Worm (Caenorhabditis elegans): Measurements from ENCODE around the gene pot-2.

Gene pot-2

ce11 chrII:14488661-14489060 is 35.3 kb upstream of the pot-2 start, which contains the start of gene usp-14 (continued):
- TF ChIP-seq mel-28 (tag; optimal IDR thresholded peaks at IDR 0.05; ENCODE audit: borderline replicate concordance) (no peak), madf-6 (GFP tag; IDR thresholded peaks at IDR 0.05) (peak; percentile 79), F33H1.4 (GFP tag; IDR thresholded peaks at IDR 0.05) (0 out of 2 replicates have a peak, but pooled peaks have one; percentile 30), hlh-12 (tag; optimal IDR thresholded peaks at IDR 0.05) (no peak), Y53F4B.3 (GFP tag; IDR thresholded peaks at IDR 0.05) (no peak), ets-4 (GFP tag; optimal IDR thresholded peaks at IDR 0.05) (no peak), repo-1 (tag; optimal IDR thresholded peaks at IDR 0.05) (peak; percentile 33), egrh-3 (GFP tag; IDR thresholded peaks at IDR 0.05) (no peak), snpc-1.1 (tag; optimal IDR thresholded peaks at IDR 0.05; ENCODE audit: insufficient read depth) (no peak), ztf-6 (GFP tag; IDR thresholded peaks at IDR 0.05) (no peak), lin-35 (GFP tag; optimal IDR thresholded peaks at IDR 0.05) (peak in 1 of 3 experiments; percentile 81), tlf-1 (GFP tag; optimal IDR thresholded peaks at IDR 0.05) (peak; percentile 18), nhr-120 (GFP tag; IDR thresholded peaks at IDR 0.05) (no peak), aptf-2 (GFP tag; conservative IDR thresholded peaks at IDR 0.05) (no peak), ZK185.1 (tag; optimal IDR thresholded peaks at IDR 0.05; ENCODE audit: poor library complexity, severe bottlenecking) (no peak), nhr-179 (tag; optimal IDR thresholded peaks at IDR 0.05) (no peak), B0035.1 (tag; optimal IDR thresholded peaks at IDR 0.05) (no peak), ccch-3 (GFP tag; optimal IDR thresholded peaks at IDR 0.05) (no peak), nhr-90 (tag; optimal IDR thresholded peaks at IDR 0.05) (no peak), T07F8.4 (tag; optimal IDR thresholded peaks at IDR 0.05) (no peak), chd-7 (tag; optimal IDR thresholded peaks at IDR 0.05) (no peak), ztf-25 (GFP tag; IDR thresholded peaks at IDR 0.05) (no peak), mxl-1 (tag; optimal IDR thresholded peaks at IDR 0.05) (no peak), dpff-1 (tag; optimal IDR thresholded peaks at IDR 0.05) (no peak), gei-17 (GFP tag; optimal IDR thresholded peaks at IDR 0.05) (no peak), cebp-1 (GFP tag; IDR thresholded peaks at IDR 0.05) (peak; percentile 54), cebp-1 (tag; optimal IDR thresholded peaks at IDR 0.05) (peak; percentile 94), athp-1 (tag; optimal IDR thresholded peaks at IDR 0.05) (no peak), hrde-1 (tag; optimal IDR thresholded peaks at IDR 0.05; ENCODE audit: borderline replicate concordance) (no peak), rpc-1 (optimal IDR thresholded peaks at IDR 0.05) (no peak), rpc-1 (tag; optimal IDR thresholded peaks at IDR 0.05) (no peak), attf-5 (GFP tag; optimal IDR thresholded peaks at IDR 0.05) (peak; percentile 74), lin-26 (GFP tag; IDR thresholded peaks at IDR 0.05) (no peak)

ce11 chrII:14489407-14489806 is 34.6 kb upstream of the pot-2 start, which contains the start of gene vnut-1:
Gene vnut-1, plus strand, starts transcription at chrII:14489802.
- TF ChIP-seq lin-40 (tag; optimal IDR thresholded peaks at IDR 0.05) (peak; percentile 5), bed-1 (GFP tag; IDR thresholded peaks at IDR 0.05) (no peak), B0035.1 (tag; optimal IDR thresholded peaks at IDR 0.05) (no peak), ama-1 (optimal IDR thresholded peaks at IDR 0.05) (no peak), ama-1 (GFP tag; optimal IDR thresholded peaks at IDR 0.05) (no peak), ZK185.1 (tag; optimal IDR thresholded peaks at IDR 0.05; ENCODE audit: poor library complexity, severe bottlenecking) (no peak), Y53F4B.3 (GFP tag; IDR thresholded peaks at IDR 0.05) (no peak), ceh-91 (GFP tag; IDR thresholded peaks at IDR 0.05) (no peak), lsl-1 (GFP tag; optimal IDR thresholded peaks at IDR 0.05) (no peak), nhr-80 (tag; optimal IDR thresholded peaks at IDR 0.05) (peak; percentile 72), ztf-18 (tag; optimal IDR thresholded peaks at IDR 0.05) (peak; percentile 24), B0261.1 (tag; optimal IDR thresholded peaks at IDR 0.05) (no peak), atf-7 (tag; optimal IDR thresholded peaks at IDR 0.05) (no peak), lag-1 (GFP tag; IDR thresholded peaks at IDR 0.05) (no peak), chd-7 (tag; optimal IDR thresholded peaks at IDR 0.05) (no peak)

All from whole organism, young adult.